Fruit fly (Drosophila melanogaster): ENCODE results near the gene del.

dm6 chr2L:21142972-21143385, 5.4 kb downstream of the del start, which contains the start of gene pths:
- TF ChIP-seq TFAM (GFP tag; optimal IDR thresholded peaks at IDR 0.05) (no peak), CG32767 (GFP tag; IDR thresholded peaks at IDR 0.05) (no peak), HLHmδ (GFP tag; optimal IDR thresholded peaks at IDR 0.05) (no peak), cato (GFP tag; optimal IDR thresholded peaks at IDR 0.05; ENCODE audit: borderline replicate concordance) (no peak), Xbp1 (GFP tag; optimal IDR thresholded peaks at IDR 0.05) (peak; percentile 74), Gug (GFP tag; IDR thresholded peaks at IDR 0.05) (no peak), amos (GFP tag; IDR thresholded peaks at IDR 0.05; ENCODE audit: partially characterized antibody) (peak; percentile 90), CG6854 (GFP tag; optimal IDR thresholded peaks at IDR 0.05) (no peak), Fer2 (tag; optimal IDR thresholded peaks at IDR 0.05) (no peak), tgo (GFP tag; IDR thresholded peaks at IDR 0.05) (0 out of 3 replicates have a peak, but pooled peaks have one; percentile 25), CG12769 (tag; optimal IDR thresholded peaks at IDR 0.05) (peak; percentile 70), Dip2 (GFP tag; IDR thresholded peaks at IDR 0.05) (no peak), CG5245 (GFP tag; optimal IDR thresholded peaks at IDR 0.05) (no peak)
